Fruit fly (Drosophila melanogaster): ENCODE results near the gene CG15537.

The CG15537 gene

DNA sequence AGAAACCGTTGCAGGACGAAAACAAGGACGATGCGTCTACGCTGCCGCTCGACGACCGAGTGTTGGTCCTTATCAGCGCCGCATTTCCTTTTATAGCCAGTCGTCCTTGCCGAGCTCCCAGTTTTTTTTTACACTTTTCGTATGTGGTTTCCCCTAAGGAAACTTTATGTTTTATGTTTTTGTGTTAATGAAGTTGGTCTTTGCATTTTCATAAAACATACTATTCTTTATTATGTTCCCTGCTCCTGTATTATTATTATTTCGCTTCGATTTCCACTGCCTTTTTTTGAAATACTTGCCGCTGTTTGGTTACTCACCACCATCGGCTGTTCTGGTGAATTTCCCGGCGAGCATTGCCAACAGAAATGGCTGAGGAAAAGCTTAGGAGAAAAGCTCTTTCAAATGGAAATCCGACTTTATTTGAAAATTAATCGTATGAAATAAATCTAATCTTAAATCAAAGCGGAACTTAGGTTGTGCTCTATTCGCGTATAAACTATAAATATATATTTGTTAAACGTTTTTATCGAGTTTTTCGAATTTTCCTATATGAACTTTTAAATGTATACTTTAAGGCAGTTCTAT, at the start of gene CG15537:
TSS of gene CG15537 (minus strand) at position 51 of the 585 bp plus-strand sequence.
- TF ChIP-seq Hr4 (GFP tag; optimal IDR thresholded peaks at IDR 0.05): no peak
- TF ChIP-seq svp (GFP tag): peak; percentile 17

DNA sequence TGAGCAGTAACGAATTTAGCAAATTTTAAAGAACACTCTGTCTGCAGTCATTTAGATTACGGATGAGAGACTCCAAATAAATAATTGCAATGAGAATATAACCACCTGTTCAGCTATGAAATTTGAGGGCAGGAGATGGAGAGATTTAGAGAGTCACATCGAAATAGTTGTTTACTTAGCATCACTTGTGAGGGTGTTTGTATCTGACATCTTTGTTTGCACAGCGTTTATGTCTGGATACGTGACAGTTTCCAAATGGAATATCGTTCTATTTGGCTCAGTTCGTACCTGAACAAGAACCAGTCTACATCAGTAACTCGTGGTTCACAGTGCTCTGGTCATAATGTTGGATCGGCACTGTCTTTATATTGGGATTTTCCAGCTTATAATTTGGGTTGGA, 46.4 kb upstream of the CG15537 start, which contains the start of gene PH4alphaSG2:
TSS of gene PH4alphaSG2 (plus strand) at position 278 of the 400 bp plus-strand sequence.
- TF ChIP-seq topi (GFP tag; optimal IDR thresholded peaks at IDR 0.05): no peak
- peak; percentile 43 for TF ChIP-seq fkh (GFP tag; optimal IDR thresholded peaks at IDR 0.05)
- TF ChIP-seq Met (GFP tag; optimal IDR thresholded peaks at IDR 0.05): no peak

- no peak for TF ChIP-seq OdsH (GFP tag; optimal IDR thresholded peaks at IDR 0.05)
- TF ChIP-seq CG3032 (tag; optimal IDR thresholded peaks at IDR 0.05): no peak
- TF ChIP-seq dac (GFP tag; optimal IDR thresholded peaks at IDR 0.05): no peak
- TF ChIP-seq spab (GFP tag; optimal IDR thresholded peaks at IDR 0.05): no peak
- TF ChIP-seq CG8632 (GFP tag; optimal IDR thresholded peaks at IDR 0.05): no peak
- no peak for TF ChIP-seq CG31627 (GFP tag; optimal IDR thresholded peaks at IDR 0.05)
- TF ChIP-seq Lpt (GFP tag; optimal IDR thresholded peaks at IDR 0.05): no peak
- no peak for TF ChIP-seq CG11294 (GFP tag; IDR thresholded peaks at IDR 0.05)
- TF ChIP-seq CG6854 (GFP tag; optimal IDR thresholded peaks at IDR 0.05): no peak
- TF ChIP-seq CG15336 (GFP tag; IDR thresholded peaks at IDR 0.05): no peak
- TF ChIP-seq Gug (GFP tag; IDR thresholded peaks at IDR 0.05): no peak
- no peak for TF ChIP-seq CG34406 (GFP tag; optimal IDR thresholded peaks at IDR 0.05)
- no peak for TF ChIP-seq Ets21C (GFP tag; optimal IDR thresholded peaks at IDR 0.05)
- TF ChIP-seq lz (GFP tag; optimal IDR thresholded peaks at IDR 0.05): no peak
- no peak for TF ChIP-seq CG11762 (GFP tag; optimal IDR thresholded peaks at IDR 0.05; ENCODE audit: insufficient read depth)
These were observed 45.3 kb upstream of the CG15537 start, which contains the start of gene Jon99Fi for dm6 chr3R:30488663-30489062. Gene Jon99Fi (plus strand): TSS chr3R:30488963.

dm6 chr3R:30487828-30488227, 44.4 kb upstream of the CG15537 start, which contains the start of gene Jon99Fii:
Gene Jon99Fii (minus strand): TSS chr3R:30487928.
- no peak for TF ChIP-seq Sox14 (GFP tag; optimal IDR thresholded peaks at IDR 0.05)
- TF ChIP-seq CG1621 (tag; optimal IDR thresholded peaks at IDR 0.05): no peak
- no peak for TF ChIP-seq CG6792 (GFP tag; optimal IDR thresholded peaks at IDR 0.05)
- no peak for TF ChIP-seq net (GFP tag; optimal IDR thresholded peaks at IDR 0.05)
- TF ChIP-seq CG9139 (GFP tag; optimal IDR thresholded peaks at IDR 0.05): no peak
- no peak for TF ChIP-seq CG6808 (GFP tag; optimal IDR thresholded peaks at IDR 0.05)
- TF ChIP-seq spab (GFP tag; optimal IDR thresholded peaks at IDR 0.05): no peak
- no peak for TF ChIP-seq CG10669 (GFP tag; optimal IDR thresholded peaks at IDR 0.05)
- TF ChIP-seq Hr38 (GFP tag; optimal IDR thresholded peaks at IDR 0.05): no peak
- TF ChIP-seq pdm3 (GFP tag; optimal IDR thresholded peaks at IDR 0.05): no peak
- TF ChIP-seq CG16779 (tag; optimal IDR thresholded peaks at IDR 0.05): no peak
- TF ChIP-seq eg (GFP tag; IDR thresholded peaks at IDR 0.05): no peak
- TF ChIP-seq Eip93F (GFP tag; optimal IDR thresholded peaks at IDR 0.05): no peak

- no peak for TF ChIP-seq Eip78C (GFP tag)
- TF ChIP-seq svp (GFP tag): no peak
- no peak for TF ChIP-seq CG8319 (GFP tag; optimal IDR thresholded peaks at IDR 0.05)
- TF ChIP-seq Eip75B (GFP tag; optimal IDR thresholded peaks at IDR 0.05): no peak
- TF ChIP-seq CG31627 (GFP tag; optimal IDR thresholded peaks at IDR 0.05): no peak
- TF ChIP-seq fkh (GFP tag; optimal IDR thresholded peaks at IDR 0.05): no peak
- TF ChIP-seq pdm3 (GFP tag; optimal IDR thresholded peaks at IDR 0.05): no peak
- no peak for TF ChIP-seq CG10631 (GFP tag; optimal IDR thresholded peaks at IDR 0.05)
- TF ChIP-seq CG11762 (GFP tag; optimal IDR thresholded peaks at IDR 0.05; ENCODE audit: insufficient read depth): no peak
- TF ChIP-seq topi (GFP tag; optimal IDR thresholded peaks at IDR 0.05): no peak
- no peak for TF ChIP-seq CG6792 (GFP tag; optimal IDR thresholded peaks at IDR 0.05)
- TF ChIP-seq dsx (GFP tag; optimal IDR thresholded peaks at IDR 0.05; ENCODE audit: poor library complexity, severe bottlenecking): no peak
- no peak for TF ChIP-seq CG8119 (GFP tag; IDR thresholded peaks at IDR 0.05)
- no peak for TF ChIP-seq CG16779 (tag; optimal IDR thresholded peaks at IDR 0.05)
- TF ChIP-seq Sox14 (GFP tag; optimal IDR thresholded peaks at IDR 0.05): no peak
- no peak for TF ChIP-seq vri (GFP tag; optimal IDR thresholded peaks at IDR 0.05)
These were observed 33.0 kb upstream of the CG15537 start, which contains the start of gene spdo for dm6 chr3R:30476367-30476766. Gene spdo (plus strand): TSS chr3R:30476684.

Data from whole organism, prepupa.